Fruit fly (Drosophila melanogaster): ENCODE data around the gene HDAC6.

DNA sequence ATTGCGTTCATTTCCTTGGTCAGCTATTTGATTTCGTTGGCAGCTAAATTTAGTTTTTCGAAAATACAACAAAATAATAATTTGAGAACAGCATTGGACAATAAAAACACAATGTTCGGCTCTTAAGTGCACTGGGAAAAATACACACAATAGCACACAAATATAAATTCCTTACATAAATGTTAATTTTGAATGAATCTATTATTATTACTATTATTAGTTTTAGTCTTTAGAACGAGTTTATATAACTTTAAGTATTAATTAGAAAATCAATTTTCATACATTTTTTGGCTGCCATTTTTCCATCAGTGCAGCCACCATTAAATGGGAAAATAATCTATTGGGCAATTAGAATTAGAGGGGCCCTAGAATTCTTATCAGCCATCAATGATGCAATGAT is 23.2 kb upstream of the HDAC6 start:
- no peak for TF ChIP-seq pan (optimal IDR thresholded peaks at IDR 0.05)
- no peak for TF ChIP-seq psq (optimal IDR thresholded peaks at IDR 0.05)
- TF ChIP-seq usp (GFP tag; optimal IDR thresholded peaks at IDR 0.05): no peak
